Fruit fly (Drosophila melanogaster) whole organism, wandering third instar larva: ENCODE measurements around the gene CG7600.
A peak's percentile ranks its signal among the peaks of the same experiment; 100 is the strongest.

Source experiments
- Abd-B ChIP-seq: fragments of >200 bp; optimal IDR thresholded peaks from 2 replicates; lab custom pipeline; 2017; ENCODE audit warnings: missing biosample characterization, missing genetic modification characterization
- CG32264 ChIP-seq: fragments of 200-800 bp; sonication (Bioruptor generic); optimal IDR thresholded peaks from 2 replicates; lab custom pipeline; 2016; ENCODE audit warnings: missing biosample characterization, missing genetic modification characterization
- CG9705 ChIP-seq: fragments of 200-800 bp; sonication (Bioruptor generic); optimal IDR thresholded peaks from 2 replicates; lab custom pipeline; 2018; ENCODE audit warnings: missing biosample characterization, mild to moderate bottlenecking, missing genetic modification characterization
- CrebA ChIP-seq: fragments of 200-800 bp; sonication (Bioruptor generic); optimal IDR thresholded peaks from 2 replicates; lab custom pipeline; 2016; ENCODE audit warnings: missing biosample characterization, mild to moderate bottlenecking, missing genetic modification characterization, borderline replicate concordance
- Dfd ChIP-seq: fragments of >200 bp; optimal IDR thresholded peaks from 2 replicates; lab custom pipeline; 2017; ENCODE audit warnings: missing biosample characterization, missing genetic modification characterization
- Dif ChIP-seq: fragments of 200-275, 200-300 bp; sonication (Bioruptor generic); optimal IDR thresholded peaks from 2 replicates; lab custom pipeline; 2018; ENCODE audit warnings: missing biosample characterization, missing genetic modification characterization; ENCODE audit not compliant: partially characterized antibody
- GATAd ChIP-seq: sonication (Bioruptor generic); optimal IDR thresholded peaks from 2 replicates; lab custom pipeline; 2016; ENCODE audit warnings: missing biosample characterization, missing genetic modification characterization
- Hnf4 ChIP-seq: fragments of 200-800 bp; sonication (Bioruptor generic); optimal IDR thresholded peaks from 2 replicates; lab custom pipeline; 2016; ENCODE audit warnings: missing biosample characterization, mild to moderate bottlenecking, missing genetic modification characterization
- Hr78 ChIP-seq: fragments of >200 bp; optimal IDR thresholded peaks from 2 replicates; lab custom pipeline; 2017; ENCODE audit warnings: missing biosample characterization, missing genetic modification characterization
- Hr83 ChIP-seq: fragments of 200-300 bp; sonication (Bioruptor generic); optimal IDR thresholded peaks from 2 replicates; lab custom pipeline; 2016; ENCODE audit warnings: missing biosample characterization, mild to moderate bottlenecking, missing genetic modification characterization, moderate library complexity; ENCODE audit not compliant: poor library complexity, severe bottlenecking
- Jra ChIP-seq: sonication (Bioruptor generic); optimal IDR thresholded peaks from 2 replicates; lab custom pipeline; 2016; ENCODE audit warnings: missing biosample characterization, missing genetic modification characterization
- Mio ChIP-seq: sonication (Bioruptor generic); optimal IDR thresholded peaks from 2 replicates; lab custom pipeline; 2016; ENCODE audit warnings: missing biosample characterization, missing genetic modification characterization
- Myc ChIP-seq: fragments of >200 bp; optimal IDR thresholded peaks from 2 replicates; lab custom pipeline; 2017
- N ChIP-seq: fragments of >200 bp; optimal IDR thresholded peaks from 2 replicates; lab custom pipeline; 2018; ENCODE audit warnings: missing biosample characterization, missing external identifiers, missing genetic modification characterization
- Rel ChIP-seq, 2 experiments: fragments of 200-800 bp; sonication (Bioruptor generic) in 1 of 2; optimal IDR thresholded peaks; 2 replicates in 1 of 2; 3 replicates in 1 of 2; lab custom pipeline; 2016 to 2019; ENCODE audit warnings: mild to moderate bottlenecking in 2 of 2, missing biosample characterization in 2 of 2, missing genetic modification characterization in 2 of 2, moderate library complexity in 1 of 2
- Sp1 ChIP-seq: fragments of 200-800 bp; sonication (Bioruptor generic); optimal IDR thresholded peaks from 3 replicates; lab custom pipeline; 2019; ENCODE audit warnings: missing biosample characterization, mild to moderate bottlenecking, missing genetic modification characterization, moderate library complexity
- Vsx2 ChIP-seq: fragments of 200-300, 225-300 bp; sonication (Bioruptor generic); optimal IDR thresholded peaks from 2 replicates; lab custom pipeline; 2018; ENCODE audit warnings: missing biosample characterization, missing genetic modification characterization; ENCODE audit not compliant: partially characterized antibody
- br ChIP-seq: fragments of 200-800 bp; sonication (Bioruptor generic); optimal IDR thresholded peaks from 2 replicates; lab custom pipeline; 2016; ENCODE audit warnings: missing biosample characterization, missing genetic modification characterization
- brk ChIP-seq: fragments of 200-800 bp; sonication (Bioruptor generic); optimal IDR thresholded peaks from 2 replicates; lab custom pipeline; 2016; ENCODE audit warnings: missing biosample characterization, mild to moderate bottlenecking, missing genetic modification characterization
- dl ChIP-seq, 2 experiments: fragments of 175-275, 200-275 bp in 1 of 2; fragments of 200-275 bp in 1 of 2; sonication (Bioruptor generic); optimal IDR thresholded peaks; lab custom pipeline; 2018; ENCODE audit warnings: mild to moderate bottlenecking in 2 of 2, missing biosample characterization in 2 of 2, missing genetic modification characterization in 2 of 2, moderate library complexity in 2 of 2; ENCODE audit not compliant: partially characterized antibody in 2 of 2, insufficient read depth in 1 of 2
- dmrt93B ChIP-seq: fragments of 200-800 bp; sonication (Bioruptor generic); optimal IDR thresholded peaks from 2 replicates; lab custom pipeline; 2018; ENCODE audit warnings: missing biosample characterization, mild to moderate bottlenecking, missing genetic modification characterization
- dsf ChIP-seq: sonication (Bioruptor generic); optimal IDR thresholded peaks from 2 replicates; lab custom pipeline; 2016; ENCODE audit warnings: missing biosample characterization, missing genetic modification characterization, borderline replicate concordance
- foxo ChIP-seq, 2 experiments: fragments of 200-800 bp; sonication (Bioruptor generic); optimal IDR thresholded peaks; 2 replicates in 1 of 2; 3 replicates in 1 of 2; lab custom pipeline; 2016 to 2017; ENCODE audit warnings: missing biosample characterization in 2 of 2, missing genetic modification characterization in 2 of 2
- fru ChIP-seq: fragments of 200-800 bp; sonication (Bioruptor generic); optimal IDR thresholded peaks from 3 replicates; lab custom pipeline; 2016; ENCODE audit warnings: missing biosample characterization, mild to moderate bottlenecking, missing genetic modification characterization
- h ChIP-seq: fragments of 200-800 bp; sonication (Bioruptor generic); optimal IDR thresholded peaks from 3 replicates; lab custom pipeline; 2016; ENCODE audit warnings: missing biosample characterization, mild to moderate bottlenecking, missing genetic modification characterization
- lola ChIP-seq: fragments of >200 bp; optimal IDR thresholded peaks from 2 replicates; lab custom pipeline; 2017; ENCODE audit warnings: missing biosample characterization, missing genetic modification characterization
- pan ChIP-seq: fragments of >200 bp; optimal IDR thresholded peaks from 2 replicates; lab custom pipeline; 2017
- psq ChIP-seq: fragments of 200-800 bp; sonication (Bioruptor generic); optimal IDR thresholded peaks from 3 replicates; lab custom pipeline; 2017; ENCODE audit warnings: missing biosample characterization, mild to moderate bottlenecking, missing genetic modification characterization, moderate library complexity
- rgr ChIP-seq: fragments of 200-800 bp; sonication (Bioruptor generic); optimal IDR thresholded peaks from 3 replicates; lab custom pipeline; 2016; ENCODE audit warnings: missing biosample characterization, mild to moderate bottlenecking, missing genetic modification characterization
- sage ChIP-seq: fragments of 200-800 bp; sonication (Bioruptor generic); optimal IDR thresholded peaks from 2 replicates; lab custom pipeline; 2016; ENCODE audit warnings: missing biosample characterization, mild to moderate bottlenecking, missing genetic modification characterization
- sv ChIP-seq: fragments of 200-800 bp; sonication (Bioruptor generic); optimal IDR thresholded peaks from 3 replicates; lab custom pipeline; 2016; ENCODE audit warnings: missing biosample characterization, missing genetic modification characterization
- tai ChIP-seq: sonication (Bioruptor generic); optimal IDR thresholded peaks from 2 replicates; lab custom pipeline; 2016; ENCODE audit warnings: missing biosample characterization, missing genetic modification characterization
- usp ChIP-seq: fragments of >200 bp; optimal IDR thresholded peaks from 2 replicates; lab custom pipeline; 2017; ENCODE audit warnings: missing biosample characterization, missing genetic modification characterization
- woc ChIP-seq: sonication (Bioruptor generic); optimal IDR thresholded peaks from 2 replicates; lab custom pipeline; 2016; ENCODE audit warnings: missing biosample characterization, mild to moderate bottlenecking, missing genetic modification characterization

Gene CG7600

dm6 chr3L:11217893-11218292 is 7.3 kb downstream of the CG7600 start:
- TF ChIP-seq dsf (GFP tag; lab: Kevin White, UChicago) (no peak), rgr (GFP tag; lab: Kevin White, UChicago) (peak; percentile 4), h (GFP tag; lab: Kevin White, UChicago) (peak; percentile 36), foxo (GFP tag; optimal IDR thresholded peaks at IDR 0.05; lab: Kevin White, UChicago) (peak in 1 of 2 experiments; percentile 27)

- no peak for TF ChIP-seq woc (GFP tag; lab: Kevin White, UChicago)
- peak; percentile 62 for TF ChIP-seq rgr (GFP tag; lab: Kevin White, UChicago)
- TF ChIP-seq Rel (GFP tag; optimal IDR thresholded peaks at IDR 0.05; lab: Kevin White, UChicago): no peak
- TF ChIP-seq Rel (tag; optimal IDR thresholded peaks at IDR 0.05; lab: Kevin White, UChicago): peak; percentile 18
- TF ChIP-seq brk (GFP tag; lab: Kevin White, UChicago): no peak
- no peak for TF ChIP-seq Mio
- no peak for TF ChIP-seq lola (GFP tag; lab: Kevin White, UChicago)
- TF ChIP-seq Myc: no peak
- no peak for TF ChIP-seq sv
- TF ChIP-seq CG9705 (GFP tag; lab: Kevin White, UChicago): no peak
- no peak for TF ChIP-seq foxo (GFP tag; optimal IDR thresholded peaks at IDR 0.05; lab: Kevin White, UChicago)
- TF ChIP-seq h (GFP tag; lab: Kevin White, UChicago): no peak
- TF ChIP-seq tai (GFP tag; lab: Kevin White, UChicago): no peak
- TF ChIP-seq dmrt93B (GFP tag; lab: Kevin White, UChicago): no peak
- TF ChIP-seq dsf (GFP tag; lab: Kevin White, UChicago): no peak
- no peak for TF ChIP-seq Hr78
- no peak for TF ChIP-seq Vsx2 (GFP tag; lab: Kevin White, UChicago)
- TF ChIP-seq N: no peak
- no peak for TF ChIP-seq CrebA (GFP tag; lab: Kevin White, UChicago)
- no peak for TF ChIP-seq Hr83
- TF ChIP-seq GATAd: no peak
- peak; percentile 15 for TF ChIP-seq br
- no peak for TF ChIP-seq Dfd
- no peak for TF ChIP-seq Hnf4 (GFP tag; lab: Kevin White, UChicago)
- TF ChIP-seq Dif (GFP tag; lab: Kevin White, UChicago): no peak
- no peak for TF ChIP-seq Sp1 (GFP tag; lab: Kevin White, UChicago)
- peak; percentile 33 for TF ChIP-seq Jra (GFP tag; lab: Kevin White, UChicago)
- no peak for TF ChIP-seq Abd-B (GFP tag; lab: Kevin White, UChicago)
- no peak for TF ChIP-seq pan
- TF ChIP-seq psq: no peak
- no peak for TF ChIP-seq dl (GFP tag; optimal IDR thresholded peaks at IDR 0.05; lab: Kevin White, UChicago; ENCODE audit: insufficient read depth in 1 of 2, partially characterized antibody in 2 of 2)
- no peak for TF ChIP-seq sage (GFP tag; lab: Kevin White, UChicago)
- TF ChIP-seq usp (GFP tag; lab: Kevin White, UChicago): no peak
- TF ChIP-seq fru (GFP tag; lab: Kevin White, UChicago): no peak
Observed at dm6 chr3L:11218892-11219291, 8.3 kb downstream of the CG7600 start.

- TF ChIP-seq Dfd (no peak), Vsx2 (GFP tag; lab: Kevin White, UChicago) (no peak), rgr (GFP tag; lab: Kevin White, UChicago) (no peak), woc (GFP tag; lab: Kevin White, UChicago) (no peak), foxo (GFP tag; optimal IDR thresholded peaks at IDR 0.05; lab: Kevin White, UChicago) (no peak)
Observed at dm6 chr3L:11224651-11225050, 14.1 kb downstream of the CG7600 start.

- TF ChIP-seq sage (GFP tag; lab: Kevin White, UChicago) (no peak), usp (GFP tag; lab: Kevin White, UChicago) (no peak), Jra (GFP tag; lab: Kevin White, UChicago) (no peak), Mio (no peak), dsf (GFP tag; lab: Kevin White, UChicago) (no peak), Vsx2 (GFP tag; lab: Kevin White, UChicago) (no peak), Hnf4 (GFP tag; lab: Kevin White, UChicago) (no peak), brk (GFP tag; lab: Kevin White, UChicago) (no peak), psq (no peak), CG32264 (GFP tag; lab: Kevin White, UChicago) (no peak), sv (no peak), rgr (GFP tag; lab: Kevin White, UChicago) (no peak), dl (GFP tag; optimal IDR thresholded peaks at IDR 0.05; lab: Kevin White, UChicago; ENCODE audit: insufficient read depth in 1 of 2, partially characterized antibody in 2 of 2) (no peak)
Observed at dm6 chr3L:11227708-11228107, 17.1 kb downstream of the CG7600 start.
